Worm (Caenorhabditis elegans) whole organism, L4/young adult: ENCODE measurements around the gene trpp-6.

Source experiments
- W03F9.2 ChIP-seq: fragments of 150-350 bp; optimal IDR thresholded peaks from 2 replicates; lab custom pipeline; 2014; ENCODE audit warnings: missing biosample characterization, missing genetic modification characterization
- dao-5 ChIP-seq: sonication (generic microtip); optimal IDR thresholded peaks from 2 replicates; lab custom pipeline; 2016; ENCODE audit warnings: missing genotype, missing genetic modification characterization, moderate library complexity, missing compliant biosample characterization
- him-1 ChIP-seq: sonication (generic microtip); optimal IDR thresholded peaks from 2 replicates; lab custom pipeline; 2016; ENCODE audit warnings: missing genotype, missing genetic modification reagents, missing genetic modification characterization, missing compliant biosample characterization

The trpp-6 gene

ce11 chrV:9976138-9976537 is 15.6 kb upstream of the trpp-6 start, which contains the start of gene unc-41:
Gene unc-41 (minus strand): TSS chrV:9976238.
- no peak for TF ChIP-seq dao-5 (tag; lab: Kevin White, UChicago)
- no peak for TF ChIP-seq W03F9.2 (tag; lab: Kevin White, UChicago)
- TF ChIP-seq him-1 (tag; lab: Kevin White, UChicago): no peak

- TF ChIP-seq W03F9.2 (tag; lab: Kevin White, UChicago): no peak
- no peak for TF ChIP-seq him-1 (tag; lab: Kevin White, UChicago)
- no peak for TF ChIP-seq dao-5 (tag; lab: Kevin White, UChicago)
These were observed 14.5 kb upstream of the trpp-6 start for ce11 chrV:9977211-9977610.

- peak; percentile 33 for TF ChIP-seq him-1 (tag; lab: Kevin White, UChicago)
- TF ChIP-seq W03F9.2 (tag; lab: Kevin White, UChicago): no peak
These were observed 13.3 kb upstream of the trpp-6 start for ce11 chrV:9978425-9978824.

ce11 chrV:9980731-9981483 is 10.8 kb upstream of the trpp-6 start, which contains the start of the genes ruvb-1 and tofu-1:
Gene ruvb-1 (minus strand): TSS chrV:9980802.
Gene tofu-1 (plus strand): TSS chrV:9981147.
- peak; percentile 29 for TF ChIP-seq W03F9.2 (tag; lab: Kevin White, UChicago)

- TF ChIP-seq him-1 (tag; lab: Kevin White, UChicago) (no peak), dao-5 (tag; lab: Kevin White, UChicago) (no peak), W03F9.2 (tag; lab: Kevin White, UChicago) (no peak)
These were observed 9.1 kb upstream of the trpp-6 start, which contains the start of gene C27H6.9 for ce11 chrV:9982568-9982967. Gene C27H6.9 (plus strand): TSS chrV:9982868.

- TF ChIP-seq dao-5 (tag; lab: Kevin White, UChicago) (no peak), W03F9.2 (tag; lab: Kevin White, UChicago) (no peak), him-1 (tag; lab: Kevin White, UChicago) (no peak)
These were observed 8.2 kb upstream of the trpp-6 start for ce11 chrV:9983529-9983928.

ce11 chrV:9984821-9985220 is 6.9 kb upstream of the trpp-6 start:
- no peak for TF ChIP-seq dao-5 (tag; lab: Kevin White, UChicago)
- TF ChIP-seq W03F9.2 (tag; lab: Kevin White, UChicago): no peak
- no peak for TF ChIP-seq him-1 (tag; lab: Kevin White, UChicago)

ce11 chrV:9985227-9985864 is 6.3 kb upstream of the trpp-6 start:
- TF ChIP-seq W03F9.2 (tag; lab: Kevin White, UChicago): no peak
- no peak for TF ChIP-seq him-1 (tag; lab: Kevin White, UChicago)
- TF ChIP-seq dao-5 (tag; lab: Kevin White, UChicago): no peak

ce11 chrV:9986177-9986576 is 5.5 kb upstream of the trpp-6 start, which contains the start of gene rmd-2:
Gene rmd-2 (minus strand): TSS chrV:9986277.
- TF ChIP-seq W03F9.2 (tag; lab: Kevin White, UChicago): no peak
- TF ChIP-seq dao-5 (tag; lab: Kevin White, UChicago): no peak
- no peak for TF ChIP-seq him-1 (tag; lab: Kevin White, UChicago)

ce11 chrV:9987688-9988087 is 4.0 kb upstream of the trpp-6 start, which contains the start of gene C27H6.8:
Gene C27H6.8 (minus strand): TSS chrV:9987788.
- TF ChIP-seq him-1 (tag; lab: Kevin White, UChicago): no peak
- TF ChIP-seq dao-5 (tag; lab: Kevin White, UChicago): no peak

- TF ChIP-seq dao-5 (tag; lab: Kevin White, UChicago): no peak
- no peak for TF ChIP-seq him-1 (tag; lab: Kevin White, UChicago)
- no peak for TF ChIP-seq W03F9.2 (tag; lab: Kevin White, UChicago)
These were observed 4.1 kb downstream of the trpp-6 start, which contains the start of gene K08H10.6 for ce11 chrV:9995791-9996190. Gene K08H10.6 (minus strand): TSS chrV:9995891.

ce11 chrV:10000760-10001159 is 9.1 kb downstream of the trpp-6 start, which contains the start of gene K08H10.10:
Gene K08H10.10 (plus strand): TSS chrV:10001060.
- no peak for TF ChIP-seq him-1 (tag; lab: Kevin White, UChicago)
- TF ChIP-seq dao-5 (tag; lab: Kevin White, UChicago): no peak
- no peak for TF ChIP-seq W03F9.2 (tag; lab: Kevin White, UChicago)

ce11 chrV:10002720-10003119 is 11.0 kb downstream of the trpp-6 start:
- no peak for TF ChIP-seq him-1 (tag; lab: Kevin White, UChicago)
- no peak for TF ChIP-seq W03F9.2 (tag; lab: Kevin White, UChicago)
- no peak for TF ChIP-seq dao-5 (tag; lab: Kevin White, UChicago)
